Fruit fly (Drosophila melanogaster) whole organism, embryonic: ENCODE results near the gene amrt.

Source experiments
- C15 ChIP-seq: fragments of 200-800 bp; sonication (Bioruptor generic); IDR thresholded peaks from 3 replicates; pipeline ENCODE4 v1.3.6; 2022; ENCODE audit warnings: missing biosample characterization, missing genetic modification characterization
- CG11085 ChIP-seq: fragments of 200-800 bp; sonication (Bioruptor generic); IDR thresholded peaks from 2 replicates; pipeline ENCODE4 v1.3.6; 2022; ENCODE audit warnings: missing biosample characterization, missing genetic modification characterization
- CG11247 ChIP-seq: fragments of 200-800 bp; sonication (Bioruptor generic); IDR thresholded peaks from 2 replicates; pipeline ENCODE4 v1.3.6; 2022; ENCODE audit warnings: missing biosample characterization, missing genetic modification characterization
- CG11398 ChIP-seq: fragments of 200-800 bp; sonication (Bioruptor generic); optimal IDR thresholded peaks from 2 replicates; lab custom pipeline; 2016; ENCODE audit warnings: missing biosample characterization, missing genetic modification characterization
- CG14014 ChIP-seq: fragments of 200-800 bp; sonication (Bioruptor generic); IDR thresholded peaks from 2 replicates; pipeline ENCODE4 v1.3.6; 2022; ENCODE audit warnings: missing biosample characterization, missing genetic modification characterization
- CG15479 ChIP-seq: fragments of 200-800 bp; sonication (Bioruptor generic); optimal IDR thresholded peaks from 3 replicates; lab custom pipeline; 2019; ENCODE audit warnings: missing biosample characterization, mild to moderate bottlenecking, missing genetic modification characterization, moderate library complexity
- CG15601 ChIP-seq: fragments of 200-800 bp; sonication (Bioruptor generic); optimal IDR thresholded peaks from 3 replicates; lab custom pipeline; 2019; ENCODE audit warnings: missing biosample characterization, mild to moderate bottlenecking, missing genetic modification characterization, moderate library complexity
- CG16779 ChIP-seq: fragments of 200-800 bp; sonication (Bioruptor generic); IDR thresholded peaks from 2 replicates; pipeline ENCODE4 v1.3.6; 2022; ENCODE audit warnings: missing biosample characterization, missing genetic modification characterization
- CG16813 ChIP-seq: fragments of 200-800 bp; sonication (Bioruptor generic); IDR thresholded peaks from 3 replicates; pipeline ENCODE4 v1.3.6; 2022; ENCODE audit warnings: missing biosample characterization, missing genetic modification characterization; ENCODE audit not compliant: partially characterized antibody
- CG17829 ChIP-seq: fragments of 200-800 bp; optimal IDR thresholded peaks from 2 replicates; lab custom pipeline; 2019; ENCODE audit warnings: missing biosample characterization, mild to moderate bottlenecking, missing genetic modification characterization, moderate library complexity
- CG1792 ChIP-seq: fragments of 200-800 bp; sonication (Bioruptor generic); optimal IDR thresholded peaks from 2 replicates; lab custom pipeline; 2016; ENCODE audit warnings: missing biosample characterization, missing genetic modification characterization
- CG18476 ChIP-seq: fragments of 200-800 bp; sonication (Bioruptor generic); optimal IDR thresholded peaks from 2 replicates; lab custom pipeline; 2016; ENCODE audit warnings: missing biosample characterization, mild to moderate bottlenecking, missing genetic modification characterization
- CG3726 ChIP-seq: fragments of 200-800 bp; sonication (Bioruptor generic); IDR thresholded peaks from 3 replicates; pipeline ENCODE4, ENCODE4 v1.3.6; 2022; ENCODE audit warnings: missing biosample characterization, missing genetic modification characterization
- CG42726 ChIP-seq: fragments of 200-800 bp; sonication (Bioruptor generic); IDR thresholded peaks from 2 replicates; pipeline ENCODE4 v1.3.6; 2022; ENCODE audit warnings: missing biosample characterization, missing genetic modification characterization; ENCODE audit not compliant: partially characterized antibody
- CG6254 ChIP-seq: fragments of 200-800 bp; sonication (Bioruptor generic); optimal IDR thresholded peaks from 3 replicates; lab custom pipeline; 2017; ENCODE audit warnings: mild to moderate bottlenecking, missing biosample characterization, missing genetic modification reagents, missing genetic modification characterization
- CG7556 ChIP-seq: fragments of 200-800 bp; sonication (Bioruptor generic); optimal IDR thresholded peaks from 2 replicates; lab custom pipeline; 2017; ENCODE audit warnings: missing biosample characterization, mild to moderate bottlenecking, missing genetic modification characterization
- CoRest ChIP-seq: fragments of 200-800 bp; sonication (Bioruptor generic); optimal IDR thresholded peaks from 3 replicates; lab custom pipeline; 2018; ENCODE audit warnings: missing biosample characterization, mild to moderate bottlenecking, missing genetic modification characterization, moderate library complexity
- D19B ChIP-seq: fragments of 200-800 bp; sonication (Bioruptor generic); optimal IDR thresholded peaks from 2 replicates; lab custom pipeline; 2017; ENCODE audit warnings: missing biosample characterization, mild to moderate bottlenecking, missing genetic modification characterization
- Lpt ChIP-seq: fragments of >200 bp; optimal IDR thresholded peaks from 2 replicates; lab custom pipeline; 2018; ENCODE audit warnings: missing biosample characterization, missing genetic modification characterization
- Max ChIP-seq: fragments of 200-800 bp; sonication (Bioruptor generic); optimal IDR thresholded peaks from 2 replicates; lab custom pipeline; 2016; ENCODE audit warnings: missing biosample characterization, mild to moderate bottlenecking, missing genetic modification characterization
- Rfx ChIP-seq: fragments of 200-800 bp; sonication (Bioruptor generic); IDR thresholded peaks from 2 replicates; pipeline ENCODE4 v1.3.6; 2022; ENCODE audit warnings: missing biosample characterization, missing genetic modification characterization
- az2 ChIP-seq: fragments of 200-800 bp; sonication (Bioruptor generic); optimal IDR thresholded peaks from 3 replicates; lab custom pipeline; 2016; ENCODE audit warnings: missing biosample characterization, missing genetic modification characterization
- bsh ChIP-seq, 2 experiments: fragments of 200-800 bp; sonication (Bioruptor generic); optimal IDR thresholded peaks; 2 replicates each; lab custom pipeline; 2017 to 2018; ENCODE audit warnings: mild to moderate bottlenecking in 2 of 2, missing biosample characterization in 2 of 2, missing genetic modification characterization in 2 of 2, moderate library complexity in 1 of 2
- chm ChIP-seq: fragments of 200-800 bp; sonication (Bioruptor generic); IDR thresholded peaks from 2 replicates; pipeline ENCODE4 v1.3.6; 2022; ENCODE audit warnings: missing biosample characterization, missing genetic modification characterization
- dmrt11E ChIP-seq: fragments of 200-800 bp; sonication (Bioruptor generic); optimal IDR thresholded peaks from 3 replicates; lab custom pipeline; 2018; ENCODE audit warnings: missing biosample characterization, mild to moderate bottlenecking, missing genetic modification characterization, moderate library complexity
- ems ChIP-seq: fragments of 200-800 bp; sonication (Bioruptor generic); optimal IDR thresholded peaks from 3 replicates; lab custom pipeline; 2016; ENCODE audit warnings: missing biosample characterization, missing genetic modification characterization
- esg ChIP-seq: fragments of 200-800 bp; sonication (Bioruptor generic); conservative IDR thresholded peaks from 2 replicates; pipeline ENCODE4 v1.3.6; 2022; ENCODE audit warnings: missing biosample characterization, missing genetic modification characterization
- fd102C ChIP-seq: fragments of 200-800 bp; sonication (Bioruptor generic); optimal IDR thresholded peaks from 2 replicates; lab custom pipeline; 2018; ENCODE audit warnings: missing biosample characterization, mild to moderate bottlenecking, missing genetic modification characterization, moderate library complexity
- fd64A ChIP-seq: fragments of 200-800 bp; sonication (Bioruptor generic); optimal IDR thresholded peaks from 3 replicates; lab custom pipeline; 2018; ENCODE audit warnings: missing biosample characterization, mild to moderate bottlenecking, missing genetic modification characterization
- fru ChIP-seq: fragments of >200 bp; optimal IDR thresholded peaks from 2 replicates; lab custom pipeline; 2017
- gcm2 ChIP-seq: fragments of 200-800 bp; sonication (Bioruptor generic); optimal IDR thresholded peaks from 2 replicates; lab custom pipeline; 2016; ENCODE audit warnings: missing biosample characterization, missing genetic modification characterization
- ham ChIP-seq: fragments of 200-800 bp; sonication (Bioruptor generic); IDR thresholded peaks from 2 replicates; pipeline ENCODE4 v1.3.6; 2022; ENCODE audit warnings: missing biosample characterization, missing genetic modification characterization
- jigr1 ChIP-seq: fragments of 200-800 bp; sonication (Bioruptor generic); IDR thresholded peaks from 3 replicates; pipeline ENCODE4 v1.3.6; 2022; ENCODE audit warnings: missing biosample characterization, missing genetic modification characterization
- jumu ChIP-seq: fragments of 200-800 bp; sonication (Bioruptor generic); optimal IDR thresholded peaks from 3 replicates; lab custom pipeline; 2016; ENCODE audit warnings: missing biosample characterization, missing genetic modification characterization
- kah ChIP-seq: fragments of 200-800 bp; sonication (Bioruptor generic); optimal IDR thresholded peaks from 2 replicates; lab custom pipeline; 2018; ENCODE audit warnings: missing biosample characterization, mild to moderate bottlenecking, missing genetic modification characterization
- lov ChIP-seq, 2 experiments: fragments of 200-800 bp in 1 of 2; fragments of >200 bp in 1 of 2; sonication (Bioruptor generic) in 1 of 2; IDR thresholded peaks in 1 of 2; optimal IDR thresholded peaks in 1 of 2; 2 replicates in 1 of 2; 3 replicates in 1 of 2; pipeline versions ENCODE4 v1.3.6 to Lab custom; 2017 to 2022; ENCODE audit warnings: missing biosample characterization in 1 of 2, missing genetic modification characterization in 1 of 2
- mam ChIP-seq: fragments of 200-800 bp; sonication (Bioruptor generic); optimal IDR thresholded peaks from 3 replicates; lab custom pipeline; 2016; ENCODE audit warnings: missing biosample characterization, missing genetic modification characterization
- nerfin-2 ChIP-seq: fragments of 200-800 bp; sonication (Bioruptor generic); IDR thresholded peaks from 2 replicates; pipeline ENCODE4 v1.3.6; 2022; ENCODE audit warnings: missing biosample characterization, missing genetic modification characterization; ENCODE audit not compliant: partially characterized antibody
- p53 ChIP-seq: fragments of 200-800 bp; sonication (Bioruptor generic); optimal IDR thresholded peaks from 2 replicates; lab custom pipeline; 2016; ENCODE audit warnings: missing biosample characterization, missing genetic modification characterization
- run ChIP-seq: fragments of 200-800 bp; sonication (Bioruptor generic); optimal IDR thresholded peaks from 3 replicates; lab custom pipeline; 2018; ENCODE audit warnings: missing biosample characterization, mild to moderate bottlenecking, missing genetic modification characterization
- tap ChIP-seq: fragments of 200-800 bp; optimal IDR thresholded peaks from 3 replicates; lab custom pipeline; 2019; ENCODE audit warnings: missing biosample characterization, mild to moderate bottlenecking, missing genetic modification characterization, moderate library complexity
- ttk ChIP-seq: fragments of 200-800 bp; sonication (Bioruptor generic); IDR thresholded peaks from 2 replicates; pipeline ENCODE4 v2.1.2; 2022; ENCODE audit warnings: missing biosample characterization, missing genetic modification characterization
- wdn ChIP-seq: fragments of 200-800 bp; sonication (Bioruptor generic); IDR thresholded peaks from 2 replicates; pipeline ENCODE4 v1.3.6; 2022; ENCODE audit warnings: missing biosample characterization, missing genetic modification characterization
- wor ChIP-seq: fragments of 200-800 bp; sonication (Bioruptor generic); IDR thresholded peaks from 2 replicates; pipeline ENCODE4 v1.3.6; 2022; ENCODE audit warnings: missing biosample characterization, missing genetic modification characterization
- yki ChIP-seq: fragments of >200 bp; optimal IDR thresholded peaks from 3 replicates; lab custom pipeline; 2018
- z ChIP-seq: fragments of 200-800 bp; sonication (Bioruptor generic); IDR thresholded peaks from 3 replicates; pipeline ENCODE4 v1.3.6; 2022; ENCODE audit warnings: missing biosample characterization, missing genetic modification characterization
- zen ChIP-seq: fragments of 200-800 bp; sonication (Bioruptor generic); optimal IDR thresholded peaks from 3 replicates; lab custom pipeline; 2018; ENCODE audit warnings: missing biosample characterization, mild to moderate bottlenecking, missing genetic modification characterization, moderate library complexity
- zf30C ChIP-seq: fragments of 200-800 bp; sonication (Bioruptor generic); optimal IDR thresholded peaks from 3 replicates; lab custom pipeline; 2018; ENCODE audit warnings: missing biosample characterization, mild to moderate bottlenecking, missing genetic modification characterization

The amrt gene

dm6 chrX:13761762-13762371 is 20.4 kb upstream of the amrt start (continued):
- TF ChIP-seq esg (GFP tag; lab: Robert Waterston, UW) (no peak), ham (GFP tag; lab: Robert Waterston, UW) (no peak), CG17829 (no peak), CG11398 (no peak), CG15601 (tag; lab: Kevin White, UChicago) (no peak), CG14014 (GFP tag; lab: Robert Waterston, UW) (no peak), run (tag; lab: Kevin White, UChicago) (no peak), p53 (GFP tag; lab: Kevin White, UChicago) (peak; percentile 100)
- TF ChIP-seq, all 482 proteins: peak for 10

dm6 chrX:13762372-13762883 is 19.8 kb upstream of the amrt start, which contains the start of gene rdgB:
Gene rdgB (plus strand): TSS chrX:13762752.
- peak; percentile 21 for TF ChIP-seq ems (GFP tag; lab: Kevin White, UChicago)
- no peak for TF ChIP-seq fru (lab: Kevin White, UChicago)
- no peak for TF ChIP-seq CG16779 (GFP tag; lab: Robert Waterston, UW)
- TF ChIP-seq C15, result 0 out of 3 replicates have a peak, but pooled peaks have one; percentile 38
- TF ChIP-seq az2 (GFP tag; lab: Kevin White, UChicago), result peak; percentile 73
- TF ChIP-seq CG18476, result peak; percentile 72
- peak; percentile 41 for TF ChIP-seq tap (tag; lab: Kevin White, UChicago)
- TF ChIP-seq fd102C (GFP tag; lab: Kevin White, UChicago), result no peak
- TF ChIP-seq D19B (GFP tag; lab: Kevin White, UChicago), result peak; percentile 57
- TF ChIP-seq mam, result peak; percentile 40
- no peak for TF ChIP-seq Lpt (GFP tag; lab: Kevin White, UChicago)
- TF ChIP-seq CG15479 (GFP tag; lab: Kevin White, UChicago), result no peak
- peak in 1 of 2 experiments; percentile 78 for TF ChIP-seq bsh (GFP tag; optimal IDR thresholded peaks at IDR 0.05; lab: Kevin White, UChicago)
- peak; percentile 48 for TF ChIP-seq Max
- no peak for TF ChIP-seq yki (lab: Kevin White, UChicago)
- TF ChIP-seq lov (optimal IDR thresholded peaks at IDR 0.05; lab: Kevin White, UChicago), result no peak
- TF ChIP-seq lov (GFP tag; IDR thresholded peaks at IDR 0.05; lab: Robert Waterston, UW), result no peak
- peak; percentile 67 for TF ChIP-seq wor
- peak; percentile 50 for TF ChIP-seq dmrt11E (tag; lab: Kevin White, UChicago)
- peak; percentile 56 for TF ChIP-seq chm
- no peak for TF ChIP-seq jumu (GFP tag; lab: Kevin White, UChicago)
- TF ChIP-seq ttk (GFP tag; lab: Robert Waterston, UW), result peak; percentile 70
- peak; percentile 16 for TF ChIP-seq zen (tag; lab: Kevin White, UChicago)
- TF ChIP-seq CG11085, result peak; percentile 70
- TF ChIP-seq CG3726 (GFP tag; lab: Robert Waterston, UW), result no peak
- no peak for TF ChIP-seq CG11398
- peak; percentile 83 for TF ChIP-seq zf30C (GFP tag; lab: Kevin White, UChicago)
- peak; percentile 84 for TF ChIP-seq CG7556
- TF ChIP-seq ham (GFP tag; lab: Robert Waterston, UW), result no peak
- peak; percentile 91 for TF ChIP-seq CoRest (tag; lab: Kevin White, UChicago)
- TF ChIP-seq nerfin-2 (GFP tag; lab: Robert Waterston, UW), result no peak
- TF ChIP-seq z (GFP tag; lab: Robert Waterston, UW), result no peak
- TF ChIP-seq CG11247 (GFP tag; lab: Robert Waterston, UW), result peak; percentile 77
- no peak for TF ChIP-seq fd64A
- peak; percentile 83 for TF ChIP-seq Rfx
- no peak for TF ChIP-seq CG42726
- peak; percentile 47; the same call in 1 of the 3 replicates for TF ChIP-seq jigr1 (GFP tag; lab: Robert Waterston, UW)
- TF ChIP-seq CG6254, result peak; percentile 36
- TF ChIP-seq wdn, result no peak
- no peak for TF ChIP-seq CG16813 (GFP tag; lab: Robert Waterston, UW)
- peak; percentile 6 for TF ChIP-seq kah (GFP tag; lab: Kevin White, UChicago)
- TF ChIP-seq CG1792 (GFP tag; lab: Kevin White, UChicago), result no peak
- peak; percentile 41 for TF ChIP-seq gcm2
